Fruit fly (Drosophila melanogaster) whole organism, embryonic: ENCODE measurements around the gene CG5376.

Experiments used
- Abd-B ChIP-seq: fragments of 200-800 bp; sonication (Bioruptor generic); optimal IDR thresholded peaks from 2 replicates; lab custom pipeline; 2018; ENCODE audit warnings: missing biosample characterization, mild to moderate bottlenecking, missing genetic modification characterization, moderate library complexity
- Ada2b ChIP-seq: fragments of 200-800 bp; sonication (Bioruptor generic); IDR thresholded peaks from 2 replicates; pipeline ENCODE4 v1.3.6; 2022; ENCODE audit warnings: missing biosample characterization, missing genetic modification characterization
- Adf1 ChIP-seq: fragments of 200-800 bp; sonication (Bioruptor generic); IDR thresholded peaks from 2 replicates; pipeline ENCODE4 v1.3.6; 2022; ENCODE audit warnings: missing biosample characterization, missing genetic modification characterization
- Aef1 ChIP-seq: fragments of 200-800 bp; sonication (Bioruptor generic); IDR thresholded peaks from 3 replicates; pipeline ENCODE4 v1.3.6; 2022; ENCODE audit warnings: missing biosample characterization, missing genetic modification characterization
- Awh ChIP-seq: fragments of 200-800 bp; sonication (Bioruptor generic); IDR thresholded peaks from 2 replicates; pipeline ENCODE4, ENCODE4 v1.3.6; 2022; ENCODE audit warnings: missing biosample characterization, missing genetic modification characterization
- Bteb2 ChIP-seq: fragments of 200-800 bp; sonication (Bioruptor generic); optimal IDR thresholded peaks from 2 replicates; lab custom pipeline; 2016; ENCODE audit warnings: missing biosample characterization, missing genetic modification characterization
- C15 ChIP-seq: fragments of 200-800 bp; sonication (Bioruptor generic); IDR thresholded peaks from 3 replicates; pipeline ENCODE4 v1.3.6; 2022; ENCODE audit warnings: missing biosample characterization, missing genetic modification characterization
- CG11696 ChIP-seq: fragments of 200-800 bp; sonication (Bioruptor generic); IDR thresholded peaks from 2 replicates; pipeline ENCODE4 v1.3.6; 2022; ENCODE audit warnings: missing biosample characterization, missing genetic modification characterization
- CG11723 ChIP-seq: fragments of 200-800 bp; sonication (Bioruptor generic); optimal IDR thresholded peaks from 2 replicates; lab custom pipeline; 2017; ENCODE audit warnings: missing biosample characterization, mild to moderate bottlenecking, missing genetic modification characterization
- CG12236 ChIP-seq: fragments of 200-800 bp; sonication (Bioruptor generic); optimal IDR thresholded peaks from 2 replicates; lab custom pipeline; 2016; ENCODE audit warnings: missing biosample characterization, missing genetic modification characterization
- CG12299 ChIP-seq: fragments of 200-800 bp; sonication (Bioruptor generic); optimal IDR thresholded peaks from 2 replicates; lab custom pipeline; 2018; ENCODE audit warnings: missing biosample characterization, mild to moderate bottlenecking, missing genetic modification characterization
- CG12744 ChIP-seq: fragments of 200-800 bp; sonication (Bioruptor generic); optimal IDR thresholded peaks from 2 replicates; lab custom pipeline; 2016; ENCODE audit warnings: missing biosample characterization, missing genetic modification characterization
- CG14667 ChIP-seq: fragments of 200-800 bp; sonication (Bioruptor generic); IDR thresholded peaks from 2 replicates; pipeline ENCODE4 v1.3.6; 2022; ENCODE audit warnings: missing biosample characterization, missing genetic modification characterization
- CG15601 ChIP-seq: fragments of 200-800 bp; sonication (Bioruptor generic); optimal IDR thresholded peaks from 3 replicates; lab custom pipeline; 2019; ENCODE audit warnings: missing biosample characterization, mild to moderate bottlenecking, missing genetic modification characterization, moderate library complexity
- CG2120 ChIP-seq: fragments of 200-800 bp; sonication (Bioruptor generic); optimal IDR thresholded peaks from 3 replicates; lab custom pipeline; 2016; ENCODE audit warnings: missing biosample characterization, missing genetic modification characterization
- CG30431 ChIP-seq: fragments of 200-800 bp; sonication (Bioruptor generic); optimal IDR thresholded peaks from 2 replicates; lab custom pipeline; 2017; ENCODE audit warnings: missing biosample characterization, missing genetic modification characterization
- CG31441 ChIP-seq: fragments of 200-800 bp; sonication (Bioruptor generic); IDR thresholded peaks from 2 replicates; pipeline ENCODE4 v1.3.6; 2022; ENCODE audit warnings: missing biosample characterization, missing genetic modification characterization
- CG32532 ChIP-seq: fragments of 200-800 bp; sonication (Bioruptor generic); IDR thresholded peaks from 2 replicates; pipeline ENCODE4 v1.3.6; 2022; ENCODE audit warnings: missing biosample characterization, missing genetic modification characterization
- CG33213 ChIP-seq: fragments of 200-800 bp; sonication (Bioruptor generic); optimal IDR thresholded peaks from 3 replicates; lab custom pipeline; 2016; ENCODE audit warnings: missing biosample characterization, missing genetic modification characterization
- CG4282 ChIP-seq: fragments of 200-800 bp; sonication (Bioruptor generic); optimal IDR thresholded peaks from 2 replicates; lab custom pipeline; 2016; ENCODE audit warnings: missing biosample characterization, missing genetic modification characterization
- CG43689 ChIP-seq: fragments of 200-800 bp; sonication (Bioruptor generic); IDR thresholded peaks from 2 replicates; pipeline ENCODE4 v1.3.6; 2022; ENCODE audit warnings: missing biosample characterization, missing genetic modification characterization
- CG7372 ChIP-seq: fragments of 200-800 bp; sonication (Bioruptor generic); IDR thresholded peaks from 2 replicates; pipeline ENCODE4 v1.3.6; 2022; ENCODE audit warnings: missing biosample characterization, missing genetic modification characterization
- CG7839 ChIP-seq: fragments of 200-800 bp; sonication (Bioruptor generic); optimal IDR thresholded peaks from 3 replicates; lab custom pipeline; 2018; ENCODE audit warnings: missing biosample characterization, mild to moderate bottlenecking, missing genetic modification characterization, moderate library complexity
- CG8089 ChIP-seq: fragments of 200-800 bp; sonication (Bioruptor generic); optimal IDR thresholded peaks from 3 replicates; lab custom pipeline; 2016; ENCODE audit warnings: missing biosample characterization, missing genetic modification characterization
- CG9797 ChIP-seq: fragments of 200-800 bp; sonication (Bioruptor generic); optimal IDR thresholded peaks from 3 replicates; lab custom pipeline; 2018; ENCODE audit warnings: missing biosample characterization, mild to moderate bottlenecking, missing genetic modification characterization
- CTCF ChIP-seq: fragments of 200-800 bp; sonication (Bioruptor generic); optimal IDR thresholded peaks from 2 replicates; lab custom pipeline; 2017; ENCODE audit warnings: missing biosample characterization, mild to moderate bottlenecking, missing genetic modification characterization, moderate library complexity
- Dad ChIP-seq: fragments of 200-800 bp; sonication (Bioruptor generic); optimal IDR thresholded peaks from 3 replicates; lab custom pipeline; 2016; ENCODE audit warnings: missing biosample characterization, missing genetic modification characterization
- Drgx ChIP-seq: fragments of 200-800 bp; sonication (Bioruptor generic); IDR thresholded peaks from 2 replicates; pipeline ENCODE4 v1.3.6; 2022; ENCODE audit warnings: missing biosample characterization, missing genetic modification characterization
- Elba2 ChIP-seq: fragments of 200-800 bp; sonication (Bioruptor generic); optimal IDR thresholded peaks from 3 replicates; lab custom pipeline; 2016; ENCODE audit warnings: missing biosample characterization, missing genetic modification characterization
- Fer3 ChIP-seq: fragments of 200-800 bp; sonication (Bioruptor generic); optimal IDR thresholded peaks from 2 replicates; lab custom pipeline; 2018; ENCODE audit warnings: missing biosample characterization, mild to moderate bottlenecking, missing genetic modification characterization, moderate library complexity
- Gug ChIP-seq: fragments of 200-800 bp; sonication (Bioruptor generic); IDR thresholded peaks from 4 replicates; pipeline ENCODE4 v1.3.6; 2022; ENCODE audit warnings: missing biosample characterization, missing genetic modification characterization
- Hr51 ChIP-seq, 2 experiments: fragments of 200-800 bp; sonication (Bioruptor generic); optimal IDR thresholded peaks; 2 replicates in 1 of 2; 3 replicates in 1 of 2; lab custom pipeline; 2016 to 2018; ENCODE audit warnings: missing biosample characterization in 2 of 2, missing genetic modification characterization in 2 of 2, mild to moderate bottlenecking in 1 of 2, moderate library complexity in 1 of 2
- Myb ChIP-seq: fragments of 200-800 bp; sonication (Bioruptor generic); optimal IDR thresholded peaks from 2 replicates; lab custom pipeline; 2016; ENCODE audit warnings: missing biosample characterization, missing genetic modification characterization
- Poxn ChIP-seq: fragments of 200-800 bp; sonication (Bioruptor generic); IDR thresholded peaks from 2 replicates; pipeline ENCODE4 v1.3.6; 2022; ENCODE audit warnings: missing biosample characterization, missing genetic modification characterization
- Stat92E ChIP-seq, 3 experiments: fragments of >200 bp in 2 of 3; fragments of 200-800 bp in 1 of 3; sonication (Bioruptor generic) in 1 of 3; optimal IDR thresholded peaks; 2 replicates each; lab custom pipeline; 2017 to 2019; ENCODE audit warnings: missing biosample characterization in 3 of 3, missing genetic modification characterization in 3 of 3, mild to moderate bottlenecking in 1 of 3, moderate library complexity in 1 of 3
- bab2 ChIP-seq: fragments of 200-800 bp; sonication (Bioruptor generic); optimal IDR thresholded peaks from 2 replicates; lab custom pipeline; 2016; ENCODE audit warnings: missing biosample characterization, missing genetic modification characterization
- br ChIP-seq: fragments of >200 bp; optimal IDR thresholded peaks from 2 replicates; lab custom pipeline; 2017
- ci ChIP-seq: fragments of 200-800 bp; sonication (Bioruptor generic); IDR thresholded peaks from 3 replicates; pipeline ENCODE4 v1.3.6; 2022; ENCODE audit warnings: missing biosample characterization, missing genetic modification characterization
- dan ChIP-seq: fragments of 200-800 bp; sonication (Bioruptor generic); IDR thresholded peaks from 2 replicates; pipeline ENCODE4 v1.3.6; 2022; ENCODE audit warnings: missing biosample characterization, missing genetic modification characterization
- dmrt99B ChIP-seq: fragments of 200-800 bp; sonication (Bioruptor generic); optimal IDR thresholded peaks from 2 replicates; lab custom pipeline; 2018; ENCODE audit warnings: missing biosample characterization, mild to moderate bottlenecking, missing genetic modification characterization, moderate library complexity
- dysf ChIP-seq: fragments of 200-800 bp; sonication (Bioruptor generic); IDR thresholded peaks from 3 replicates; pipeline ENCODE4 v1.3.6; 2022; ENCODE audit warnings: missing biosample characterization, missing genetic modification characterization
- inv ChIP-seq: fragments of 200-800 bp; sonication (Bioruptor generic); IDR thresholded peaks from 2 replicates; pipeline ENCODE4 v1.3.6; 2022; ENCODE audit warnings: missing biosample characterization, missing genetic modification characterization; ENCODE audit not compliant: partially characterized antibody
- jigr1 ChIP-seq: fragments of 200-800 bp; sonication (Bioruptor generic); IDR thresholded peaks from 3 replicates; pipeline ENCODE4 v1.3.6; 2022; ENCODE audit warnings: missing biosample characterization, missing genetic modification characterization
- jumu ChIP-seq: fragments of 200-800 bp; sonication (Bioruptor generic); optimal IDR thresholded peaks from 3 replicates; lab custom pipeline; 2016; ENCODE audit warnings: missing biosample characterization, missing genetic modification characterization
- ken ChIP-seq: fragments of 200-800 bp; sonication (Bioruptor generic); IDR thresholded peaks from 3 replicates; pipeline ENCODE4 v1.3.6; 2022; ENCODE audit warnings: missing biosample characterization, missing genetic modification characterization
- nom ChIP-seq: fragments of 200-800 bp; sonication (Bioruptor generic); optimal IDR thresholded peaks from 2 replicates; lab custom pipeline; 2017; ENCODE audit warnings: missing biosample characterization, missing genetic modification characterization, mild to moderate bottlenecking, moderate library complexity, missing genetic modification reagents
- pfk ChIP-seq: fragments of 200-800 bp; sonication (Bioruptor generic); optimal IDR thresholded peaks from 2 replicates; lab custom pipeline; 2018; ENCODE audit warnings: missing biosample characterization, mild to moderate bottlenecking, missing genetic modification characterization, moderate library complexity
- pita ChIP-seq: fragments of 200-800 bp; sonication (Bioruptor generic); optimal IDR thresholded peaks from 2 replicates; lab custom pipeline; 2017; ENCODE audit warnings: missing biosample characterization, mild to moderate bottlenecking, missing genetic modification characterization
- ranshi ChIP-seq: fragments of 200-800 bp; sonication (Bioruptor generic); IDR thresholded peaks from 2 replicates; pipeline ENCODE4 v1.3.6; 2022; ENCODE audit warnings: missing biosample characterization, missing genetic modification characterization
- sim ChIP-seq: fragments of 200-800 bp; sonication (Bioruptor generic); IDR thresholded peaks from 2 replicates; pipeline ENCODE4 v1.3.6; 2022; ENCODE audit warnings: missing biosample characterization, missing genetic modification characterization
- twi ChIP-seq: fragments of 200-800 bp; optimal IDR thresholded peaks from 2 replicates; lab custom pipeline; 2019; ENCODE audit warnings: missing biosample characterization, mild to moderate bottlenecking, missing genetic modification characterization, moderate library complexity
- wek ChIP-seq: fragments of 200-800 bp; sonication (Bioruptor generic); optimal IDR thresholded peaks from 3 replicates; lab custom pipeline; 2018; ENCODE audit warnings: missing biosample characterization, mild to moderate bottlenecking, missing genetic modification characterization, moderate library complexity

Gene CG5376

dm6 chr3R:22524344-22525072 is 35.8 kb upstream of the CG5376 start (continued):
- TF ChIP-seq nom, result no peak
- TF ChIP-seq jumu (GFP tag; lab: Kevin White, UChicago), result peak; percentile 10
- no peak for TF ChIP-seq dysf (GFP tag; lab: Robert Waterston, UW)
- TF ChIP-seq CG31441 (GFP tag; lab: Robert Waterston, UW), result peak; percentile 56
- peak; percentile 30 for TF ChIP-seq CG7839 (tag; lab: Kevin White, UChicago)
- no peak for TF ChIP-seq ken (GFP tag; lab: Robert Waterston, UW)
- peak; percentile 60 for TF ChIP-seq CG8089 (GFP tag; lab: Kevin White, UChicago)
- peak; percentile 25 to 28 for TF ChIP-seq Hr51 (GFP tag; optimal IDR thresholded peaks at IDR 0.05; lab: Kevin White, UChicago)
- TF ChIP-seq ranshi (GFP tag; lab: Robert Waterston, UW), result peak; percentile 66; the same call in 1 of the 2 replicates
- TF ChIP-seq Awh (GFP tag; lab: Robert Waterston, UW), result peak; percentile 85
- TF ChIP-seq CG30431 (GFP tag; lab: Kevin White, UChicago), result no peak
- peak; percentile 79 for TF ChIP-seq CG12299 (tag; lab: Kevin White, UChicago)
- TF ChIP-seq Stat92E (GFP tag; optimal IDR thresholded peaks at IDR 0.05; lab: Kevin White, UChicago), result no peak
- TF ChIP-seq Fer3 (tag; lab: Kevin White, UChicago), result peak; percentile 52
- no peak for TF ChIP-seq twi
- no peak for TF ChIP-seq C15 (GFP tag; lab: Robert Waterston, UW)
- peak; percentile 78 for TF ChIP-seq CG15601 (tag; lab: Kevin White, UChicago)
- no peak for TF ChIP-seq CG9797
- TF ChIP-seq CG12236 (GFP tag; lab: Kevin White, UChicago), result peak; percentile 74
- TF ChIP-seq br (lab: Kevin White, UChicago), result no peak
- no peak for TF ChIP-seq Adf1 (GFP tag; lab: Robert Waterston, UW)
- TF ChIP-seq Abd-B (GFP tag; lab: Kevin White, UChicago), result no peak
- TF ChIP-seq wek (GFP tag; lab: Kevin White, UChicago), result peak; percentile 89
- TF ChIP-seq CG7372 (GFP tag; lab: Robert Waterston, UW), result no peak
- no peak for TF ChIP-seq Poxn (GFP tag; lab: Robert Waterston, UW)
- TF ChIP-seq Bteb2, result no peak
- no peak for TF ChIP-seq Ada2b
- TF ChIP-seq CG11696, result no peak
- TF ChIP-seq dmrt99B (tag; lab: Kevin White, UChicago), result peak; percentile 69
- 0 out of 2 replicates have a peak, but pooled peaks have one; percentile 25 for TF ChIP-seq sim (GFP tag; lab: Robert Waterston, UW)
- peak; percentile 45 for TF ChIP-seq CG2120 (GFP tag; lab: Kevin White, UChicago)
- TF ChIP-seq pfk, result peak; percentile 32
- TF ChIP-seq CG4282 (GFP tag; lab: Kevin White, UChicago), result peak; percentile 5
- peak; percentile 41 for TF ChIP-seq CTCF
- peak; percentile 48; the same call in 1 of the 2 replicates for TF ChIP-seq CG32532 (GFP tag; lab: Robert Waterston, UW)
- TF ChIP-seq CG43689 (GFP tag; lab: Robert Waterston, UW), result no peak
- no peak for TF ChIP-seq Myb (GFP tag; lab: Kevin White, UChicago)
- TF ChIP-seq CG14667 (GFP tag; lab: Robert Waterston, UW), result no peak
- no peak for TF ChIP-seq Aef1 (GFP tag; lab: Robert Waterston, UW)
- peak; percentile 38 for TF ChIP-seq Dad (GFP tag; lab: Kevin White, UChicago)
- no peak for TF ChIP-seq Drgx (GFP tag; lab: Robert Waterston, UW)
- peak; percentile 87 for TF ChIP-seq ci (GFP tag; lab: Robert Waterston, UW)
- TF ChIP-seq pita, result no peak
- no peak for TF ChIP-seq bab2 (GFP tag; lab: Kevin White, UChicago)
- TF ChIP-seq CG12744 (GFP tag; lab: Kevin White, UChicago), result no peak
- TF ChIP-seq CG11723 (GFP tag; lab: Kevin White, UChicago), result peak; percentile 76
- no peak for TF ChIP-seq Gug (GFP tag; lab: Robert Waterston, UW)
- TF ChIP-seq CG33213 (GFP tag; lab: Kevin White, UChicago), result peak; percentile 78
- no peak for TF ChIP-seq inv (GFP tag; lab: Robert Waterston, UW)
- no peak for TF ChIP-seq Elba2
- no peak for TF ChIP-seq jigr1 (GFP tag; lab: Robert Waterston, UW)
- TF ChIP-seq dan, result no peak
